Worm (Caenorhabditis elegans) whole organism, L1 larva: Measurements from ENCODE around the gene T10G3.1.

Experiments used
- dpl-1 ChIP-seq, 3 experiments: fragments of 150-350 bp in 2 of 3; sonication (generic microtip) in 1 of 3; optimal IDR thresholded peaks; 2 replicates each; lab custom pipeline; 2014 to 2017; ENCODE audit warnings: missing biosample characterization in 3 of 3, missing genetic modification characterization in 3 of 3, missing genetic modification reagents in 3 of 3
- efl-1 ChIP-seq, 4 experiments: fragments of 150-350 bp; optimal IDR thresholded peaks in 3 of 4; peaks in 1 of 4; 1 replicate in 1 of 4; 2 replicates in 3 of 4; lab custom pipeline; 2014; ENCODE audit warnings: missing biosample characterization in 2 of 4, missing genetic modification characterization in 2 of 4, missing genetic modification reagents in 2 of 4
- elt-3 ChIP-seq, 6 experiments: fragments of 150-350 bp in 1 of 6; sonication (generic microtip); optimal IDR thresholded peaks; 2 replicates each; lab custom pipeline; 2017 to 2018; ENCODE audit warnings: missing biosample characterization in 6 of 6, missing genetic modification characterization in 6 of 6, inconsistent platforms in 1 of 6
- lin-13 ChIP-seq: fragments of 150-350 bp; optimal IDR thresholded peaks from 2 replicates; lab custom pipeline; 2014; ENCODE audit warnings: missing biosample characterization, missing genetic modification reagents, missing genetic modification characterization
- nhr-12 ChIP-seq: sonication (generic microtip); optimal IDR thresholded peaks from 2 replicates; lab custom pipeline; 2017; ENCODE audit warnings: missing biosample characterization, missing genetic modification characterization
- nhr-237 ChIP-seq: fragments of 150-350 bp; optimal IDR thresholded peaks from 2 replicates; lab custom pipeline; 2014; ENCODE audit warnings: missing biosample characterization, missing genetic modification characterization
- rnt-1 ChIP-seq: sonication (generic microtip); optimal IDR thresholded peaks from 2 replicates; lab custom pipeline; 2016; ENCODE audit warnings: mild to moderate bottlenecking, missing genetic modification characterization, moderate library complexity, missing compliant biosample characterization
- sptf-1 ChIP-seq: fragments of 150-350 bp; optimal IDR thresholded peaks from 2 replicates; lab custom pipeline; 2014; ENCODE audit warnings: missing biosample characterization, missing genetic modification characterization
- unc-62 ChIP-seq: fragments of 150-350 bp; optimal IDR thresholded peaks from 2 replicates; lab custom pipeline; 2014; ENCODE audit warnings: missing biosample characterization, missing genetic modification reagents, missing genetic modification characterization
- xbp-1 ChIP-seq: sonication (generic microtip); optimal IDR thresholded peaks from 2 replicates; lab custom pipeline; 2016; ENCODE audit warnings: missing genetic modification characterization, missing compliant biosample characterization
- zag-1 ChIP-seq: fragments of 150-350 bp; optimal IDR thresholded peaks from 2 replicates; lab custom pipeline; 2014; ENCODE audit warnings: missing biosample characterization, missing genetic modification characterization

ce11 chrV:13421697-13422096 is 51.8 kb downstream of the T10G3.1 start:
- TF ChIP-seq lin-13, result no peak
- TF ChIP-seq rnt-1, result no peak
- no peak for TF ChIP-seq elt-3 (tag; optimal IDR thresholded peaks at IDR 0.05; lab: Kevin White, UChicago)
- no peak for TF ChIP-seq efl-1 (optimal IDR thresholded peaks at IDR 0.05; lab: Kevin White, UChicago)
- TF ChIP-seq efl-1 (GFP tag; optimal IDR thresholded peaks at IDR 0.05 in 1 of 2; lab: Kevin White, UChicago), result no peak
- no peak for TF ChIP-seq nhr-12 (tag; lab: Kevin White, UChicago)
- TF ChIP-seq nhr-237 (tag; lab: Kevin White, UChicago), result no peak
- no peak for TF ChIP-seq unc-62 (GFP tag; lab: Kevin White, UChicago)
- TF ChIP-seq dpl-1 (GFP tag; optimal IDR thresholded peaks at IDR 0.05; lab: Kevin White, UChicago), result no peak
- no peak for TF ChIP-seq sptf-1 (tag; lab: Kevin White, UChicago)
- TF ChIP-seq xbp-1, result no peak
- no peak for TF ChIP-seq zag-1
